Fruit fly (Drosophila melanogaster): ENCODE data around the gene CG17147.

The CG17147 gene

dm6 chr3L:20223398-20223951 lies at the start of gene CG17147:
Gene CG17147 (plus strand): TSS chr3L:20223932.
- TF ChIP-seq sug (tag; optimal IDR thresholded peaks at IDR 0.05) = peak; percentile 62
- TF ChIP-seq CG17328 (GFP tag; IDR thresholded peaks at IDR 0.05) = no peak
- TF ChIP-seq Atf-2 (GFP tag; optimal IDR thresholded peaks at IDR 0.05) = no peak
- peak; percentile 88 for TF ChIP-seq CG34376 (GFP tag; optimal IDR thresholded peaks at IDR 0.05)
- peak; percentile 25 for TF ChIP-seq B-H2 (GFP tag; optimal IDR thresholded peaks at IDR 0.05)
- peak; percentile 12 for TF ChIP-seq CG13296 (GFP tag; optimal IDR thresholded peaks at IDR 0.05)
- no peak for TF ChIP-seq CG9437 (GFP tag; optimal IDR thresholded peaks at IDR 0.05)
- peak; percentile 16 for TF ChIP-seq lab (GFP tag; optimal IDR thresholded peaks at IDR 0.05)
- TF ChIP-seq CG2116 (GFP tag; optimal IDR thresholded peaks at IDR 0.05) = no peak
- peak; percentile 56 for TF ChIP-seq grn (GFP tag; optimal IDR thresholded peaks at IDR 0.05)
- peak; percentile 13 for TF ChIP-seq Vsx1 (GFP tag; optimal IDR thresholded peaks at IDR 0.05)
- peak; percentile 19 for TF ChIP-seq mirr (GFP tag; optimal IDR thresholded peaks at IDR 0.05)
- peak; percentile 97 for TF ChIP-seq exex (tag; optimal IDR thresholded peaks at IDR 0.05)
- TF ChIP-seq so (GFP tag; IDR thresholded peaks at IDR 0.05) = no peak
- peak; percentile 19 for TF ChIP-seq CG2678 (tag; optimal IDR thresholded peaks at IDR 0.05)

- TF ChIP-seq gce (GFP tag; IDR thresholded peaks at IDR 0.05) (0 out of 3 replicates have a peak, but pooled peaks have one; percentile 15), bowl (GFP tag; IDR thresholded peaks at IDR 0.05) (no peak), Ets65A (GFP tag) (peak; percentile 61)
These were observed 46.0 kb upstream of the CG17147 start for dm6 chr3L:20177697-20178096.

- TF ChIP-seq bab2 (GFP tag; optimal IDR thresholded peaks at IDR 0.05) (no peak), CG14710 (tag; optimal IDR thresholded peaks at IDR 0.05) (no peak), cad (GFP tag; optimal IDR thresholded peaks at IDR 0.05) (no peak), CG32532 (GFP tag; IDR thresholded peaks at IDR 0.05) (0 out of 2 replicates have a peak, but pooled peaks have one; percentile 10), eyg (GFP tag; optimal IDR thresholded peaks at IDR 0.05) (no peak), lab (GFP tag; optimal IDR thresholded peaks at IDR 0.05) (peak; percentile 6), aop (GFP tag; IDR thresholded peaks at IDR 0.05) (no peak), sens (GFP tag) (peak; percentile 41), tgo (GFP tag; IDR thresholded peaks at IDR 0.05) (no peak), CG11504 (tag; optimal IDR thresholded peaks at IDR 0.05) (peak; percentile 24), salm (tag; optimal IDR thresholded peaks at IDR 0.05) (no peak), sr (GFP tag; IDR thresholded peaks at IDR 0.05) (no peak), pho (GFP tag; optimal IDR thresholded peaks at IDR 0.05) (peak; percentile 5), gem (tag; optimal IDR thresholded peaks at IDR 0.05) (peak; percentile 35), Hmr (GFP tag; optimal IDR thresholded peaks at IDR 0.05) (peak; percentile 23), her (GFP tag; optimal IDR thresholded peaks at IDR 0.05) (no peak), en (GFP tag; optimal IDR thresholded peaks at IDR 0.05) (no peak), Hand (GFP tag; optimal IDR thresholded peaks at IDR 0.05) (peak; percentile 5), Meics (GFP tag; optimal IDR thresholded peaks at IDR 0.05) (peak; percentile 5), ttk (GFP tag; IDR thresholded peaks at IDR 0.05) (no peak), nmo (GFP tag; optimal IDR thresholded peaks at IDR 0.05) (no peak), CG8281 (tag; optimal IDR thresholded peaks at IDR 0.05) (no peak), jigr1 (GFP tag; IDR thresholded peaks at IDR 0.05) (no peak), Hr51 (GFP tag; optimal IDR thresholded peaks at IDR 0.05) (peak in 1 of 2 experiments; percentile 19), Dref (GFP tag; IDR thresholded peaks at IDR 0.05) (no peak), Fer1 (GFP tag; optimal IDR thresholded peaks at IDR 0.05) (peak; percentile 9), CG10274 (GFP tag; optimal IDR thresholded peaks at IDR 0.05) (no peak), CG11723 (GFP tag; optimal IDR thresholded peaks at IDR 0.05) (no peak), vvl (GFP tag; IDR thresholded peaks at IDR 0.05) (no peak), CG8944 (GFP tag; optimal IDR thresholded peaks at IDR 0.05) (no peak), maf-S (GFP tag; optimal IDR thresholded peaks at IDR 0.05) (no peak), CG2678 (tag; optimal IDR thresholded peaks at IDR 0.05) (peak; percentile 41)
These were observed 45.6 kb upstream of the CG17147 start for dm6 chr3L:20178101-20178500.

Data from whole organism, embryonic.